Worm (Caenorhabditis elegans) whole organism, mixed stage, embryonic: ENCODE results near the gene gln-2.
A peak's percentile ranks its signal among the peaks of the same experiment; 100 is the strongest.

ENCODE experiments used
- M03D4.4 ChIP-seq: sonication (generic microtip); optimal IDR thresholded peaks from 2 replicates; lab custom pipeline; 2017; ENCODE audit warnings: mild to moderate bottlenecking, missing genetic modification characterization, missing compliant biosample characterization
- ceh-39 ChIP-seq: fragments of 150-350 bp; optimal IDR thresholded peaks from 2 replicates; lab custom pipeline; 2014; ENCODE audit warnings: missing biosample characterization, missing genetic modification characterization
- ceh-43 ChIP-seq: fragments of 200-800 bp; sonication (Bioruptor generic); optimal IDR thresholded peaks from 2 replicates; lab custom pipeline; 2018; ENCODE audit warnings: mild to moderate bottlenecking, missing genetic modification characterization, moderate library complexity, missing compliant biosample characterization
- ceh-83 ChIP-seq: fragments of 200-800 bp; sonication (Bioruptor generic); optimal IDR thresholded peaks from 2 replicates; lab custom pipeline; 2018; ENCODE audit warnings: mild to moderate bottlenecking, missing genetic modification characterization, missing compliant biosample characterization
- ces-1 ChIP-seq: fragments of 150-350 bp; optimal IDR thresholded peaks from 2 replicates; lab custom pipeline; 2014; ENCODE audit warnings: missing biosample characterization, missing genetic modification reagents, missing genetic modification characterization
- cnd-1 ChIP-seq: fragments of 200-800 bp; sonication (Bioruptor generic); optimal IDR thresholded peaks from 2 replicates; lab custom pipeline; 2018; ENCODE audit warnings: mild to moderate bottlenecking, missing genetic modification characterization, missing compliant biosample characterization
- elt-1 ChIP-seq: sonication (generic microtip); optimal IDR thresholded peaks from 2 replicates; lab custom pipeline; 2017; ENCODE audit warnings: missing genetic modification characterization, mild to moderate bottlenecking, missing compliant biosample characterization, antibody characterized with exemption, moderate library complexity, borderline replicate concordance; ENCODE audit not compliant: insufficient read depth
- elt-3 ChIP-seq: fragments of 150-350 bp; optimal IDR thresholded peaks from 2 replicates; lab custom pipeline; 2014; ENCODE audit warnings: missing biosample characterization, missing genetic modification characterization
- ham-2 ChIP-seq: fragments of 200-800 bp; sonication (Bioruptor generic); optimal IDR thresholded peaks from 2 replicates; lab custom pipeline; 2018; ENCODE audit warnings: mild to moderate bottlenecking, missing genetic modification characterization, missing compliant biosample characterization
- lin-13 ChIP-seq: fragments of 150-350 bp; optimal IDR thresholded peaks from 2 replicates; lab custom pipeline; 2014; ENCODE audit warnings: missing biosample characterization, missing genetic modification characterization
- lin-32 ChIP-seq: fragments of 200-800 bp; sonication (Bioruptor generic); optimal IDR thresholded peaks from 2 replicates; lab custom pipeline; 2018; ENCODE audit warnings: mild to moderate bottlenecking, missing genetic modification characterization, missing compliant biosample characterization
- lsy-2 ChIP-seq: fragments of 150-350 bp; optimal IDR thresholded peaks from 2 replicates; lab custom pipeline; 2014; ENCODE audit warnings: missing biosample characterization, missing genetic modification characterization
- mab-5 ChIP-seq: fragments of 150-350 bp; optimal IDR thresholded peaks from 2 replicates; lab custom pipeline; 2014; ENCODE audit warnings: missing biosample characterization, missing genetic modification characterization
- mep-1 ChIP-seq: fragments of 150-350 bp; optimal IDR thresholded peaks from 2 replicates; lab custom pipeline; 2017; ENCODE audit warnings: missing biosample characterization, missing genetic modification reagents, missing genetic modification characterization, inconsistent platforms
- nhr-12 ChIP-seq: fragments of 150-350 bp; optimal IDR thresholded peaks from 2 replicates; lab custom pipeline; 2014; ENCODE audit warnings: missing biosample characterization, missing genetic modification characterization
- nhr-2 ChIP-seq: fragments of 150-350 bp; optimal IDR thresholded peaks from 2 replicates; lab custom pipeline; 2014; ENCODE audit warnings: missing biosample characterization, missing genetic modification characterization
- nhr-237 ChIP-seq: fragments of 150-350 bp; optimal IDR thresholded peaks from 2 replicates; lab custom pipeline; 2014; ENCODE audit warnings: missing biosample characterization, missing genetic modification characterization
- nhr-28 ChIP-seq: fragments of 150-350 bp; optimal IDR thresholded peaks from 2 replicates; lab custom pipeline; 2014; ENCODE audit warnings: missing biosample characterization, missing genetic modification characterization
- nhr-76 ChIP-seq: sonication (generic microtip); optimal IDR thresholded peaks from 2 replicates; lab custom pipeline; 2017; ENCODE audit warnings: missing biosample characterization, missing genetic modification characterization
- pha-4 ChIP-seq: fragments of 150-350 bp; optimal IDR thresholded peaks from 2 replicates; lab custom pipeline; 2018; ENCODE audit warnings: missing biosample characterization, missing genetic modification reagents, missing genetic modification characterization
- snpc-4 ChIP-seq: fragments of 150-350 bp; optimal IDR thresholded peaks from 2 replicates; lab custom pipeline; 2014; ENCODE audit warnings: missing biosample characterization, missing genetic modification characterization
- sptf-1 ChIP-seq: sonication (generic microtip); optimal IDR thresholded peaks from 2 replicates; lab custom pipeline; 2017; ENCODE audit warnings: mild to moderate bottlenecking, missing genetic modification characterization, moderate library complexity, missing compliant biosample characterization
- tbx-8 ChIP-seq: fragments of 200-800 bp; sonication (Bioruptor generic); optimal IDR thresholded peaks from 2 replicates; lab custom pipeline; 2018; ENCODE audit warnings: mild to moderate bottlenecking, missing genetic modification characterization, moderate library complexity, missing compliant biosample characterization
- unc-120 ChIP-seq: sonication (generic microtip); optimal IDR thresholded peaks from 2 replicates; lab custom pipeline; 2017; ENCODE audit warnings: missing genetic modification characterization, missing compliant biosample characterization; ENCODE audit not compliant: poor library complexity, severe bottlenecking
- unc-39 ChIP-seq: fragments of 150-350 bp; optimal IDR thresholded peaks from 2 replicates; lab custom pipeline; 2014; ENCODE audit warnings: missing biosample characterization, missing genetic modification characterization
- zip-8 ChIP-seq: fragments of 150-350 bp; optimal IDR thresholded peaks from 2 replicates; lab custom pipeline; 2014; ENCODE audit warnings: missing biosample characterization, missing genetic modification characterization
- ztf-11 ChIP-seq: fragments of 150-350 bp; optimal IDR thresholded peaks from 2 replicates; lab custom pipeline; 2014; ENCODE audit warnings: missing biosample characterization, missing genetic modification characterization

Gene gln-2

DNA sequence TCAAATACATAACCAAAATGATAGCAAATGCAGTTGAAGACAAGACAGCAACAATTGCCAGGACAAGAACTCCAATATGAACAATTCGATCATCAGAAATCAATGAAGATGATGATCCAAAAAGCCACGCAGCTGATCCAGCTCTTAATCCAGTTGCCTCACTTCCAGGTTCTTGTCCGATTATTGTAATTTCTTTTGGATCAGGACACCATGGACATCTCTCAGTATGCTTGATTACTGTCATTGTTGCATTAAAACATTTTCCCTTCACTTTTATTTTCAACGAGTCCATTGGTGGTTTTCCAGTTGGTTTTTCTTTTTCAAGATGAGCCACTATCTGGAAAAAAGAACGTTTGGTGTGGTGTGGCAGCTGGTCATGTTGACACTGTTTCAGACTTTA lies 19.8 kb upstream of the gln-2 start:
- TF ChIP-seq unc-120 (tag; lab: Kevin White, UChicago) (no peak), nhr-12 (tag; lab: Kevin White, UChicago) (no peak), pha-4 (tag; lab: Kevin White, UChicago) (no peak), cnd-1 (tag; lab: Kevin White, UChicago) (no peak), lin-32 (no peak), ham-2 (GFP tag; lab: Kevin White, UChicago) (no peak), mep-1 (tag; lab: Kevin White, UChicago) (no peak), mab-5 (tag; lab: Kevin White, UChicago) (no peak), sptf-1 (tag; lab: Kevin White, UChicago) (no peak), ces-1 (no peak), nhr-76 (tag; lab: Kevin White, UChicago) (no peak), nhr-237 (tag; lab: Kevin White, UChicago) (no peak), lin-13 (tag; lab: Kevin White, UChicago) (no peak)

- TF ChIP-seq ztf-11 (tag; lab: Kevin White, UChicago) (no peak), M03D4.4 (no peak), mep-1 (tag; lab: Kevin White, UChicago) (no peak), zip-8 (tag; lab: Kevin White, UChicago) (peak; percentile 97)
These were observed 18.8 kb upstream of the gln-2 start for ce11 chrIII:9963447-9963846.

- TF ChIP-seq nhr-28 (no peak), elt-1 (tag; lab: Kevin White, UChicago) (no peak), lin-32 (no peak)
These were observed 12.2 kb upstream of the gln-2 start, which contains the start of gene alx-1 for ce11 chrIII:9956665-9957401. TSS of gene alx-1 (plus strand) at chrIII:9957351.

- TF ChIP-seq lsy-2 (tag; lab: Kevin White, UChicago) (peak; percentile 36), ztf-11 (tag; lab: Kevin White, UChicago) (no peak), ces-1 (peak; percentile 50)
- TF ChIP-seq, all 35 proteins: peak for 2
These were observed 11.5 kb upstream of the gln-2 start, which contains the start of gene mog-1 for ce11 chrIII:9956123-9956522. TSS of gene mog-1 (minus strand) at chrIII:9956215.

DNA sequence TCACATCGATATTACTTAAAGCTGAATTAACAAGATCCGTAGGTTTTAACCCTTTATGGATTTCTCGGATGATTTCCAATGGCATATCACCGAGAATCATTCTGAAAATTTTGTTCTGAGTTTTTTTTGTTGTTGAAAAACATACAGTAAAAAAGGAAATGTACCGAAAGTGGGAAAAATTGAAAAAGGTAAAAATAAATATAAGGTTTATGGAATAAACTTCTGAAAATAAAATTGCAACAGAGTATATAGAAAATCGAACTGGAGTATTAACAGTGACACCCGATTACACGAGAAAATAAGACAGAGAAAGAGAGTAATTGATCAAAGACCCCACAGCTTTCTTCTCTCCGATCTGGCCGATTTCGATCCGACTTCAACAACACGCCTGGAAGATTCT lies 7.2 kb upstream of the gln-2 start, which contains the start of gene K03H1.11:
Gene K03H1.11, minus strand, starts transcription at position 101 of the 400 bp plus-strand sequence.
- no peak for TF ChIP-seq sptf-1 (tag; lab: Kevin White, UChicago)
- no peak for TF ChIP-seq ces-1
- TF ChIP-seq lin-32 = no peak
- no peak for TF ChIP-seq lin-13 (tag; lab: Kevin White, UChicago)
- no peak for TF ChIP-seq snpc-4 (tag; lab: Kevin White, UChicago)
- no peak for TF ChIP-seq tbx-8 (GFP tag; lab: Kevin White, UChicago)
- TF ChIP-seq elt-1 (tag; lab: Kevin White, UChicago) = no peak
- TF ChIP-seq mep-1 (tag; lab: Kevin White, UChicago) = no peak
- no peak for TF ChIP-seq elt-3 (tag; lab: Kevin White, UChicago)
- no peak for TF ChIP-seq ceh-43 (GFP tag; lab: Kevin White, UChicago)
- no peak for TF ChIP-seq unc-39
- no peak for TF ChIP-seq ztf-11 (tag; lab: Kevin White, UChicago)
- TF ChIP-seq ceh-83 (GFP tag; lab: Kevin White, UChicago) = no peak
- no peak for TF ChIP-seq nhr-2 (tag; lab: Kevin White, UChicago)
- TF ChIP-seq, all 35 proteins: peak for 0

DNA sequence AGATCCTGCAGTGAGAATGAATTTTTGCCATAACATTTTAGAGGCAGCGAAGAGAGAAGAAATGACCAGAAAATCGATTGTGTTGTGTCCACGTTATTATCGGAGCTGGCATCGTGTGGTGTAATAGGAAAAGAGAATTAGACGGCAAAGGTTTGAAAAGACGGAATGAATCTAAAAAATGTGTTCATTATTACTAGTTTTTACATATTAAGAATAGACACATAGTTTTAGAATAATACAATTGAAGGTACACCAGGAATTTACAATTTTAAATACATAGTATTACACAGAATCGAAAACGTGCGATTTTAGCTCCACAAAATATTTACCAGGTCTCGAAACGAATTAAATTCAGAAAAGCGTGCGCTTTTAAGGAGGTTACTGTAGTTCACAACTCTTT lies 5.6 kb upstream of the gln-2 start, which contains the start of gene K03H1.13:
Gene K03H1.13, minus strand, starts transcription at position 101 of the 400 bp plus-strand sequence.
- TF ChIP-seq elt-3 (tag; lab: Kevin White, UChicago) = no peak
- TF ChIP-seq ceh-39 (tag; lab: Kevin White, UChicago) = peak; percentile 21
